Fruit fly (Drosophila melanogaster): ENCODE data around the gene Ilp7.

dm6 chrX:3704204-3704660 is 36.8 kb downstream of the Ilp7 start:
- TF ChIP-seq CG34367 (tag; optimal IDR thresholded peaks at IDR 0.05) (no peak), CG12605 (GFP tag; IDR thresholded peaks at IDR 0.05) (no peak), CG32121 (GFP tag; IDR thresholded peaks at IDR 0.05) (no peak), fd96Ca (GFP tag; IDR thresholded peaks at IDR 0.05) (no peak)

All from whole organism, pupa.